Worm (Caenorhabditis elegans) whole organism, young adult: ENCODE results near the gene svh-2.

Source experiments
- F49E8.2 ChIP-seq: sonication (generic microtip); optimal IDR thresholded peaks from 3 replicates; lab custom pipeline; 2017; ENCODE audit warnings: missing genetic modification characterization, mild to moderate bottlenecking, missing compliant biosample characterization, antibody characterized with exemption, moderate library complexity; ENCODE audit not compliant: insufficient read depth
- K12H6.12 ChIP-seq: fragments of 200-800 bp; sonication (Bioruptor generic); optimal IDR thresholded peaks from 2 replicates; lab custom pipeline; 2018; ENCODE audit warnings: mild to moderate bottlenecking, missing genetic modification characterization, missing compliant biosample characterization
- bed-1 ChIP-seq: fragments of 200-800 bp; sonication (Bioruptor generic); IDR thresholded peaks from 2 replicates; pipeline ENCODE4 v1.3.6; 2022; ENCODE audit warnings: missing genetic modification reagents, missing genetic modification characterization, missing compliant biosample characterization
- cebp-2 ChIP-seq: fragments of 200-800 bp; sonication (Bioruptor generic); IDR thresholded peaks from 2 replicates; pipeline ENCODE4 v1.3.6; 2022; ENCODE audit warnings: missing genetic modification characterization, missing compliant biosample characterization
- ets-4 ChIP-seq: fragments of 200-800 bp; sonication (Bioruptor generic); optimal IDR thresholded peaks from 2 replicates; lab custom pipeline; 2018; ENCODE audit warnings: mild to moderate bottlenecking, missing genetic modification characterization, missing compliant biosample characterization
- hsf-1 ChIP-seq: fragments of 200-800 bp; sonication (Bioruptor generic); IDR thresholded peaks from 2 replicates; pipeline ENCODE4 v1.3.6; 2022; ENCODE audit warnings: missing genetic modification reagents, missing genetic modification characterization, missing compliant biosample characterization
- lsl-1 ChIP-seq: fragments of 200-800 bp; sonication (Bioruptor generic); optimal IDR thresholded peaks from 2 replicates; lab custom pipeline; 2018; ENCODE audit warnings: mild to moderate bottlenecking, missing genetic modification characterization, moderate library complexity, missing compliant biosample characterization
- rcor-1 ChIP-seq: fragments of 200-800 bp; sonication (Bioruptor generic); IDR thresholded peaks from 2 replicates; pipeline ENCODE4 v1.3.6; 2022; ENCODE audit warnings: missing genetic modification reagents, missing genetic modification characterization, missing compliant biosample characterization
- snpc-1.1 ChIP-seq: sonication (generic microtip); optimal IDR thresholded peaks from 2 replicates; lab custom pipeline; 2017; ENCODE audit warnings: missing genetic modification characterization, mild to moderate bottlenecking, missing compliant biosample characterization, antibody characterized with exemption, moderate library complexity, missing genotype, missing genetic modification reagents; ENCODE audit not compliant: insufficient read depth
- tbp1 ChIP-seq: fragments of 200-800 bp; sonication (Bioruptor generic); optimal IDR thresholded peaks from 2 replicates; lab custom pipeline; 2018; ENCODE audit warnings: mild to moderate bottlenecking, missing genetic modification characterization, missing compliant biosample characterization
- tbx-9 ChIP-seq: sonication (generic microtip); optimal IDR thresholded peaks from 2 replicates; lab custom pipeline; 2016; ENCODE audit warnings: borderline replicate concordance, missing genetic modification characterization, inconsistent platforms, missing compliant biosample characterization
- unc-130 ChIP-seq: sonication (generic microtip); optimal IDR thresholded peaks from 2 replicates; lab custom pipeline; 2016; ENCODE audit warnings: missing genetic modification reagents, missing genetic modification characterization, missing compliant biosample characterization
- unc-62 ChIP-seq: fragments of 150-350 bp; optimal IDR thresholded peaks from 2 replicates; lab custom pipeline; 2014; ENCODE audit warnings: missing biosample characterization, missing genetic modification reagents, missing genetic modification characterization

DNA sequence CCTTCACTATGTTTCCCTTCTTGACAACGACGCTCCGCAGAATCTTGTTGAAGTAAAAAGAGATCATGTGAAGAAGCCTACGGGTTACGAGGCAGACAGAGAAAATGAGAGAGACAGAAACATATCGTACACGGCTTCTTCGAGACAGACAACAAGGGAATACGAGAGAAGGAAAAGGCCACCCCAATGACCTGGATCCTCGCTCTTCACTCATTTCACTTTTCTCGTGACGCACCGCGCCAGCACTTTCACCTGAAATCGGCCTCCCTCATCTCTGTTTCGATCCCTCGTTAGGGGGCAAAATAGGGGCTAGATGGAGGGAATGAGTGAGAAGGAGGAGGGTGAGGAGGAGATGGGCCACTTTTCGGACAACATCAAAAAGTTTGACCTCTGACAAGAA, 37.8 kb upstream of the svh-2 start:
- no peak for TF ChIP-seq rcor-1 (GFP tag; lab: Robert Waterston, UW)
- no peak for TF ChIP-seq snpc-1.1 (tag; lab: Kevin White, UChicago)
- TF ChIP-seq tbp1 (GFP tag; lab: Kevin White, UChicago): no peak
- no peak for TF ChIP-seq tbx-9
- TF ChIP-seq unc-130 (GFP tag; lab: Kevin White, UChicago): no peak
- no peak for TF ChIP-seq lsl-1 (GFP tag; lab: Kevin White, UChicago)
- TF ChIP-seq cebp-2 (GFP tag; lab: Robert Waterston, UW): no peak
- no peak for TF ChIP-seq bed-1
- TF ChIP-seq F49E8.2 (tag; lab: Kevin White, UChicago): no peak
- no peak for TF ChIP-seq ets-4 (GFP tag; lab: Kevin White, UChicago)
- TF ChIP-seq hsf-1 (GFP tag; lab: Robert Waterston, UW): no peak
- no peak for TF ChIP-seq K12H6.12
- no peak for TF ChIP-seq unc-62 (GFP tag; lab: Kevin White, UChicago)
